Worm (Caenorhabditis elegans): Measurements from ENCODE around the gene mars-1.

- TF ChIP-seq him-1 (tag; optimal IDR thresholded peaks at IDR 0.05), result no peak
- no peak for TF ChIP-seq dao-5 (tag; optimal IDR thresholded peaks at IDR 0.05)
Measured at ce11 chrIV:11649031-11649430, 13.7 kb upstream of the mars-1 start, which contains the start of gene ZK809.8.
